Worm (Caenorhabditis elegans) whole organism, early embryonic: Measurements from ENCODE around the gene ears-2.

ENCODE experiments used
- B0310.2 ChIP-seq: sonication (generic microtip); optimal IDR thresholded peaks from 2 replicates; lab custom pipeline; 2016; ENCODE audit warnings: mild to moderate bottlenecking, missing genetic modification characterization, missing compliant biosample characterization
- F13C5.2 ChIP-seq: sonication (generic microtip); optimal IDR thresholded peaks from 2 replicates; lab custom pipeline; 2017; ENCODE audit warnings: mild to moderate bottlenecking, missing genetic modification characterization, inconsistent platforms, missing compliant biosample characterization
- aly-1 ChIP-seq: sonication (generic microtip); optimal IDR thresholded peaks from 2 replicates; lab custom pipeline; 2016; ENCODE audit warnings: missing genetic modification characterization, missing compliant biosample characterization
- ama-1 ChIP-seq: fragments of 150-350 bp; optimal IDR thresholded peaks from 2 replicates; lab custom pipeline; 2014
- ceh-13 ChIP-seq: fragments of 200-800 bp; sonication (Bioruptor generic); optimal IDR thresholded peaks from 2 replicates; lab custom pipeline; 2018; ENCODE audit warnings: mild to moderate bottlenecking, missing genetic modification characterization, missing compliant biosample characterization
- ceh-36 ChIP-seq: sonication (generic microtip); optimal IDR thresholded peaks from 2 replicates; lab custom pipeline; 2016; ENCODE audit warnings: missing genetic modification characterization, inconsistent platforms, missing compliant biosample characterization
- ets-7 ChIP-seq: sonication (generic microtip); optimal IDR thresholded peaks from 2 replicates; lab custom pipeline; 2016; ENCODE audit warnings: missing genotype, missing genetic modification characterization, missing compliant biosample characterization
- flt-1 ChIP-seq: fragments of 200-800 bp; sonication (Bioruptor generic); IDR thresholded peaks from 2 replicates; pipeline ENCODE4 v1.3.6; 2022; ENCODE audit warnings: missing genetic modification characterization, missing compliant biosample characterization
- hmbx-1 ChIP-seq: sonication (generic microtip); optimal IDR thresholded peaks from 2 replicates; lab custom pipeline; 2016; ENCODE audit warnings: mild to moderate bottlenecking, missing genetic modification characterization, missing compliant biosample characterization
- hmg-4 ChIP-seq: fragments of 200-800 bp; sonication (Bioruptor generic); optimal IDR thresholded peaks from 2 replicates; lab custom pipeline; 2018; ENCODE audit warnings: mild to moderate bottlenecking, missing genetic modification characterization, missing compliant biosample characterization
- hnd-1 ChIP-seq: sonication (generic microtip); optimal IDR thresholded peaks from 2 replicates; lab custom pipeline; 2016; ENCODE audit warnings: missing genetic modification characterization, missing compliant biosample characterization
- pes-1 ChIP-seq: fragments of 200-800 bp; sonication (Bioruptor generic); IDR thresholded peaks from 2 replicates; pipeline ENCODE4 v1.3.6; 2022; ENCODE audit warnings: missing genetic modification reagents, missing genetic modification characterization, missing compliant biosample characterization
- scrt-1 ChIP-seq: fragments of 200-800 bp; sonication (Bioruptor generic); IDR thresholded peaks from 2 replicates; pipeline ENCODE4 v1.3.6; 2022; ENCODE audit warnings: missing genetic modification characterization, missing compliant biosample characterization
- sea-1 ChIP-seq: fragments of 200-800 bp; sonication (Bioruptor generic); conservative IDR thresholded peaks from 2 replicates; pipeline ENCODE4 v1.3.6; 2022; ENCODE audit warnings: missing genetic modification characterization, missing compliant biosample characterization
- tbx-11 ChIP-seq: fragments of 200-800 bp; sonication (Bioruptor generic); IDR thresholded peaks from 2 replicates; pipeline ENCODE4 v1.3.6; 2022; ENCODE audit warnings: missing genetic modification characterization, missing compliant biosample characterization
- tbx-37 ChIP-seq: fragments of 200-800 bp; sonication (Bioruptor generic); conservative IDR thresholded peaks from 2 replicates; pipeline ENCODE4 v1.3.6; 2022; ENCODE audit warnings: missing genetic modification reagents, missing genetic modification characterization, missing compliant biosample characterization
- tra-4 ChIP-seq: sonication (generic microtip); optimal IDR thresholded peaks from 2 replicates; lab custom pipeline; 2017; ENCODE audit warnings: missing genetic modification characterization, missing compliant biosample characterization

Gene ears-2

DNA sequence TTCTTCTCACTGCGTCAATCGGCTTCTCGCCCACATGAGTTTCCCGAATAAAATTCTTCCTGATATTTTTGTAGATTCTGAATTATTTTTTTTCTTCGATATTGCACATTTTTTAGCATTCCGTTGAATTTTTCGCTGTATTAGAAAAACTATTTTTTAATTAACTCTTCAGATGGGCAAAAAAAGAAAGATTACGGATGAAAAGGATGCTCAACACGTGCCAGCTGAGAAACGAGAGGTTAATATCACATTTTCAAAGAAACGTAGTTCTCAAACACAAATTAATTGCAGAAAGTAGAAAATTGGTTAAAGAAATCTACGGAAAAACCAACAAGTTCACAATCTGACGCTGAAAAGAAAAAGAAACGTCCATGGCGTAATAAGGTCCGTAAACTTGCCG, 6.1 kb upstream of the ears-2 start, which contains the start of gene rrp-8:
Gene rrp-8, plus strand, starts transcription at position 173 of the 400 bp plus-strand sequence.
- no peak for TF ChIP-seq hmbx-1 (tag; lab: Kevin White, UChicago)

- TF ChIP-seq sea-1 (no peak), tbx-37 (GFP tag; lab: Robert Waterston, UW) (0 out of 2 replicates have a peak, but pooled peaks have one; percentile 30), ceh-13 (GFP tag; lab: Kevin White, UChicago) (no peak), hmbx-1 (tag; lab: Kevin White, UChicago) (no peak), aly-1 (tag; lab: Kevin White, UChicago) (no peak), pes-1 (GFP tag; lab: Robert Waterston, UW) (peak; percentile 52; the same call in 1 of the 2 replicates), hmg-4 (GFP tag; lab: Kevin White, UChicago) (no peak), ets-7 (tag; lab: Kevin White, UChicago) (no peak), ceh-36 (tag; lab: Kevin White, UChicago) (no peak), tra-4 (no peak), ama-1 (no peak), B0310.2 (no peak)
These were observed 3.2 kb upstream of the ears-2 start, which contains the start of the genes T07A9.15 and nog-1 for ce11 chrIV:393409-393930. TSS of gene T07A9.15 (minus strand) at chrIV:393546. TSS of gene nog-1 (plus strand) at chrIV:393880.

DNA sequence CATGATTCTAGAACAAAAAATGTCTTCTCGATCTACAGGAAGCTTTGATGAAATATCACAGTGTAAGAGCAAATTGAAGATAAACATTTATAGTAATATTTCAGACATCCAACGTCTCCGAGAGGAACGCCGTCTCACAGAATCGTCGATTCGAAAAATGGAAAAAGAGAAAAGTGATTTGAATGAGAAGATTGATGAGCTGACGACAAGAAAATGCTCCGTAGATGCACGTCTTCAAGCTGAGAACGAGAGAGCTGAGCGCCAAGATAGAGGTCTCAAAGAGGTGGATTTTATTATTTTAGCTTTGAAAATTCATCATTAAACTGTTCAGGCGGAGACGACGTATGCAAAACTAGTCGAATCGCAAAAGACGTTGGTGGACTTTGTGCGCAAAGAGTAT, 2.2 kb downstream of the ears-2 start, which contains the start of gene ssna-1:
Gene ssna-1, plus strand, starts transcription at position 12 of the 400 bp plus-strand sequence.
- TF ChIP-seq pes-1 (GFP tag; lab: Robert Waterston, UW) = no peak
- peak; percentile 75 for TF ChIP-seq ama-1

DNA sequence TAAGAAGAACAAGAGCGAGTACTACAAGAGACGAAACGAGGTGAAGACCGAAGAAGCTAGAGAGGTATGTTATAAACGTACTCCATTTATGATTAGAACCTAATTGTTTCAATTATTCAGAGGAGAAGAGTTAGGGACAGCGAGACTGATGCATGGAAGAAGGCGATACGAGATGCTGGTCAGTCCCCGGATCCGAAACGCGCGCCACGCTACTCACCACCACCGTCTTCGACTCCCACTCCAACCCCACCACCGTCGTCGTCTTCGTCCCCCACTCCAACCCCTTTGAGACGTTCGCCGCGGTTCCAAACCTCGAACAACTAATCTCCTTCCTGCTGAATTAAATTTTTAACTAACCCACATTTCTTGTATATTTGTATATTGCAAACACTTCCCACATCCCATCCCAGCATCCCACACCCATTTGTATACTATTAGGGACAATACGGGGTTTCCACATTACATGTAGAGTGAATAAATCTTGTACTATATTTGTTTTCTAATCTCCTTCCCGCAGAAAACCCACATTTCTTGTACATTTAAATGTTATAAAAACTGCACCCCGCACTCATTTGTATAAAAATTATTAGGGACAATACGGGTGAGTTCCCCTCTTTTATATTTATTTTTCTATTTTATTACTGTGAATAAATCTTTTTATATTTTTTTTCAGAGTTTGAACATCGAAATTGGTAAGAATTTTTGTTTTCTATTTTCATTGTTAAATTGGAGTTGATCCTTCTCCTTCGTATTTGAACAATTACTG, 2.8 kb downstream of the ears-2 start:
- TF ChIP-seq tbx-11 (GFP tag; lab: Robert Waterston, UW) = no peak
- TF ChIP-seq hnd-1 = no peak
- no peak for TF ChIP-seq ets-7 (tag; lab: Kevin White, UChicago)
- TF ChIP-seq F13C5.2 (tag; lab: Kevin White, UChicago) = no peak
- no peak for TF ChIP-seq hmbx-1 (tag; lab: Kevin White, UChicago)
- TF ChIP-seq B0310.2 = no peak

- TF ChIP-seq hmg-4 (GFP tag; lab: Kevin White, UChicago) = no peak
- TF ChIP-seq B0310.2 = no peak
- no peak for TF ChIP-seq pes-1 (GFP tag; lab: Robert Waterston, UW)
- no peak for TF ChIP-seq ceh-13 (GFP tag; lab: Kevin White, UChicago)
These were observed 3.7 kb downstream of the ears-2 start, which contains the start of gene T07A9.14 for ce11 chrIV:386576-386975. TSS of gene T07A9.14 (plus strand) at chrIV:386699.

DNA sequence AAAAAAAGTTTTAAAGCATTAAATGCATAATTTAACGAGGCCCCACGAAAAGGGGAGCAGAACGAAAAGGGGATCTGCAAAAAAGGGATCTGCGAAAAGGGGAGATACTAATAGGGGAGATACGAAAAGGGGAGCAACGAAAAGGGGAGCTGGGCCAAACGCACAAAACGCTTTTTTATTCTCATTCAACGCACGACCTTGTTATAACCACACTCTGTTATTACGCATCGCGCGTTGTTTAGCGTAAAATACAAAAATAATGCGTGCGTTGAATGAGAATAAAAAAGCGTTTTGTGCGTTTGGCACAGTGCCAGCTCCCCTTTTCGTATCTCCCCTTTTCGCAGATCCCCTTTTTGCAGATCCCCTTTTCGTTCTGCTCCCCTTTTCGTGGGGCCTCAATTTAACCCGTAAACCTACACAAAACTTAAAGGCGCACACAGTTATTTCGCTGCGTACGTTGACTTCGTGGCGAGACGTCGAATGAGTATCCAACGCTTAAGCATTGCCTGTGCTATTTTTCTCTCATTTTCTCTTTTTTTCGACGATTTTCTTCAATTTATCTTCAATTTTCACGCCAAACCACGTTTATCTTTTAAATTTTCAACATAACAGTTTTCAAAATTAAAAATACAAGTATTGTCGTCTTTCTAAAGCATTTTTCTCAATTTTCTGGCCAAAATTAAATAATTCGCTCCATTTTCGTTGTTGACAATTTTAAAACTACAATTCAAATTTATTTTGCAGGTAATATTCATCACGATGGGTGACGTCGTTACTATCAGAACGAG, 4.9 kb downstream of the ears-2 start, which contains the start of gene rps-24:
Gene rps-24, plus strand, starts transcription at position 738 of the 788 bp plus-strand sequence.
- TF ChIP-seq flt-1 (GFP tag; lab: Robert Waterston, UW) (peak; percentile 68; the same call in 1 of the 2 replicates), tbx-11 (GFP tag; lab: Robert Waterston, UW) (peak; percentile 53; the same call in 1 of the 2 replicates), tbx-37 (GFP tag; lab: Robert Waterston, UW) (peak; percentile 69), scrt-1 (GFP tag; lab: Robert Waterston, UW) (peak; percentile 50; the same call in 1 of the 2 replicates), F13C5.2 (tag; lab: Kevin White, UChicago) (peak; percentile 51), aly-1 (tag; lab: Kevin White, UChicago) (peak; percentile 48), hnd-1 (peak; percentile 43), hmg-4 (GFP tag; lab: Kevin White, UChicago) (peak; percentile 50), ets-7 (tag; lab: Kevin White, UChicago) (peak; percentile 83), sea-1 (peak; percentile 64), pes-1 (GFP tag; lab: Robert Waterston, UW) (peak; percentile 85)

DNA sequence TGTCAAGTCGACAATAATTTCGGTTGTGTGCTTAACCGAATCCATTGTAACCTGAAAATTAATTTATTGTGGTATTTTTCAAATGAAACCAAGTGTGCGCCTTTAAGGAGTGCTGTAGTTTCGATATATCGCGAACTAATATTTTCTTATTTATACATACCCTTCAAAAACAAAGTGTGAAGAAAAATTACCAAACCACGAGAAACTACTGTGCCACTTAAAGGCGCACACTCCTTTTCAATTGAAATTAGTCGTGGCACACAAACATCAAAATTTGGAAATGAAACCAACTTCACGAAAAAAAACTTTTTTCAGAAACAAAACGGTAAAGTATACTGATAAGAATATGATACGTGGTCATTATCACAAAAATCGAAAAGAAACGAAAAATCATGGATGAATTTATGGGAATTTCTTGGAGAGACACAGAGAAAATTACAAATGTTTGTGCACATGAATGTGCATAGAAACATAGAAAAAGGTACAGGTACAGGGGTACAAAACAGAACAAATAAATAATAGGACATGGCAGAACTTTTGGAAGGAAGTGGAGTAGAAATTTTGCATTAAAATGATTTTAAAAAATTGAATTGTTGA, 7.0 kb downstream of the ears-2 start, which contains the start of gene spl-1:
Gene spl-1, minus strand, starts transcription at position 51 of the 597 bp plus-strand sequence.
- TF ChIP-seq B0310.2 (no peak), tbx-11 (GFP tag; lab: Robert Waterston, UW) (no peak)

- TF ChIP-seq F13C5.2 (tag; lab: Kevin White, UChicago) (no peak), ets-7 (tag; lab: Kevin White, UChicago) (no peak), scrt-1 (GFP tag; lab: Robert Waterston, UW) (no peak), sea-1 (no peak), ceh-13 (GFP tag; lab: Kevin White, UChicago) (no peak), B0310.2 (no peak), tbx-11 (GFP tag; lab: Robert Waterston, UW) (no peak), tbx-37 (GFP tag; lab: Robert Waterston, UW) (no peak), aly-1 (tag; lab: Kevin White, UChicago) (no peak), ama-1 (no peak), hnd-1 (no peak), pes-1 (GFP tag; lab: Robert Waterston, UW) (no peak), flt-1 (GFP tag; lab: Robert Waterston, UW) (no peak), hmbx-1 (tag; lab: Kevin White, UChicago) (no peak), ceh-36 (tag; lab: Kevin White, UChicago) (no peak), tra-4 (no peak), hmg-4 (GFP tag; lab: Kevin White, UChicago) (no peak)
These were observed 10.7 kb downstream of the ears-2 start for ce11 chrIV:379605-380004.
